Fruit fly (Drosophila melanogaster): ENCODE measurements around the gene z.

Gene z

DNA sequence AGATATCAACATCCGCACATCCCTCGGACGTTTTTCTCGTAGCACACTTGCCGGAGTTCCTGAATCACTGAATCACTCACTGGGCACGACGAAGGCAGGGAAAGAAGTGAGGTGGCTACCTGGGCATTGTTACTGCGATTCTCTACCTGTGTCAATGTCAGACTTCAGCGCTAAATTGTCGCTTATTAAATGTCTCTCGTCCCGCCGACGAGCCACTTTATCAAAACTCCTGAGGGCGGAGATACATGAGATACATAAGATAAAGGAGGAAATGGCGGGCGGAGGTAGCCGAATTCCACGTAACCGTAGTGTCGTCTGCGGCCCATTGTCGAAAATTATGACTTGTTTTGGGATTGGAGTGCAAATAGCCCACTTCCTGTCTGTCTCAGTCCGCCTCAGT lies 18.1 kb downstream of the z start (continued):
- TF ChIP-seq CG18764 (GFP tag; optimal IDR thresholded peaks at IDR 0.05) = no peak
- TF ChIP-seq vfl (GFP tag; optimal IDR thresholded peaks at IDR 0.05) = no peak
- no peak for TF ChIP-seq CG13424 (tag; optimal IDR thresholded peaks at IDR 0.05)
- TF ChIP-seq Ptx1 (GFP tag; IDR thresholded peaks at IDR 0.05) = no peak
- TF ChIP-seq CG2712 (tag; optimal IDR thresholded peaks at IDR 0.05) = no peak
- no peak for TF ChIP-seq CG32772 (GFP tag; IDR thresholded peaks at IDR 0.05)
- no peak for TF ChIP-seq NC2β (GFP tag; optimal IDR thresholded peaks at IDR 0.05)
- no peak for TF ChIP-seq Optix (GFP tag; IDR thresholded peaks at IDR 0.05)
- TF ChIP-seq schlank (tag; optimal IDR thresholded peaks at IDR 0.05) = no peak
- peak in 1 of 2 experiments; percentile 25 for TF ChIP-seq tll (GFP tag; optimal IDR thresholded peaks at IDR 0.05)
- peak; percentile 17 for TF ChIP-seq pros (GFP tag; optimal IDR thresholded peaks at IDR 0.05)
- no peak for TF ChIP-seq CG11504 (tag; optimal IDR thresholded peaks at IDR 0.05)
- no peak for TF ChIP-seq Gsc (GFP tag; IDR thresholded peaks at IDR 0.05)
- no peak for TF ChIP-seq mirr (GFP tag; optimal IDR thresholded peaks at IDR 0.05)
- no peak for TF ChIP-seq H15 (GFP tag; IDR thresholded peaks at IDR 0.05)
- no peak for TF ChIP-seq CG14860 (GFP tag; IDR thresholded peaks at IDR 0.05; ENCODE audit: partially characterized antibody)
- TF ChIP-seq pfk (GFP tag; optimal IDR thresholded peaks at IDR 0.05) = no peak
- no peak for TF ChIP-seq B-H2 (GFP tag; optimal IDR thresholded peaks at IDR 0.05)
- no peak for TF ChIP-seq dan (GFP tag; IDR thresholded peaks at IDR 0.05)
- TF ChIP-seq CG1792 (GFP tag; optimal IDR thresholded peaks at IDR 0.05) = no peak
- TF ChIP-seq kni (GFP tag; optimal IDR thresholded peaks at IDR 0.05) = peak; percentile 54
- TF ChIP-seq CG12071 (GFP tag; optimal IDR thresholded peaks at IDR 0.05) = no peak
- TF ChIP-seq pita (GFP tag; optimal IDR thresholded peaks at IDR 0.05) = no peak
- TF ChIP-seq CG11723 (GFP tag; optimal IDR thresholded peaks at IDR 0.05) = no peak
- TF ChIP-seq D (optimal IDR thresholded peaks at IDR 0.05) = peak; percentile 83
- no peak for TF ChIP-seq D (GFP tag; optimal IDR thresholded peaks at IDR 0.05)
- no peak for TF ChIP-seq CrebB (tag; optimal IDR thresholded peaks at IDR 0.05)
- TF ChIP-seq CG15269 (tag; optimal IDR thresholded peaks at IDR 0.05) = no peak
- no peak for TF ChIP-seq CG13624 (GFP tag; optimal IDR thresholded peaks at IDR 0.05)
- no peak for TF ChIP-seq sim (GFP tag; IDR thresholded peaks at IDR 0.05)
- no peak for TF ChIP-seq CG10565 (GFP tag; optimal IDR thresholded peaks at IDR 0.05)
- no peak for TF ChIP-seq CG4424 (GFP tag; optimal IDR thresholded peaks at IDR 0.05)
- TF ChIP-seq CG13894 (tag; optimal IDR thresholded peaks at IDR 0.05) = no peak
- TF ChIP-seq CG6272 (GFP tag; IDR thresholded peaks at IDR 0.05) = no peak
- TF ChIP-seq gro (GFP tag; optimal IDR thresholded peaks at IDR 0.05) = no peak
- TF ChIP-seq CG3847 (GFP tag; IDR thresholded peaks at IDR 0.05) = no peak
- TF ChIP-seq CG7372 (GFP tag; IDR thresholded peaks at IDR 0.05) = no peak
- no peak for TF ChIP-seq sd (tag; optimal IDR thresholded peaks at IDR 0.05)
- TF ChIP-seq CG15479 (GFP tag; optimal IDR thresholded peaks at IDR 0.05) = no peak
- no peak for TF ChIP-seq MTF-1 (GFP tag; optimal IDR thresholded peaks at IDR 0.05; ENCODE audit: borderline replicate concordance)
- no peak for TF ChIP-seq mld (GFP tag; IDR thresholded peaks at IDR 0.05; ENCODE audit: partially characterized antibody)

DNA sequence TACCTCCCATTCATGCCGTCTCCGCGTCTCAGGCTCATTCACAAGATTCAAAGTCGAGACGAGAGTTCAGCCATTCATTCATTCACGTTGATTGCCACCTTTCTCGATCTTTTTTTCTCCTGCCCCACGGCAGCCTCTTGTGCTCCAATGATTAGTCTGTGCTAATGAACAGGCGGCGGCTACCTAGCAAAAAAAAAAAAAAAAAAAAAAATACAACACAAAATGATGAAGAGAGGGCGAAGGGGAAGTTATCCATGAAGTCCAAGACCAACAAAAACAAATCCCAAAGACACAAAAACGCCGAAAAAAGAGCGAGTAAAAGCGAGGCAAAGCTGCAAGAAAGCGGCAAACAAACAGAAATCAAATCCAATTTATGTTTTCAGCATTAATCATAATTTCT lies 19.4 kb downstream of the z start:
- peak; percentile 56; the same call in 1 of the 2 replicates for TF ChIP-seq Awh (GFP tag; IDR thresholded peaks at IDR 0.05)
- TF ChIP-seq grn (GFP tag; optimal IDR thresholded peaks at IDR 0.05) = no peak
- TF ChIP-seq CG10209 (GFP tag; optimal IDR thresholded peaks at IDR 0.05) = no peak
- no peak for TF ChIP-seq CG4360 (GFP tag; IDR thresholded peaks at IDR 0.05)
- TF ChIP-seq bcd (GFP tag; optimal IDR thresholded peaks at IDR 0.05) = no peak
- TF ChIP-seq Chrac-16 (GFP tag; optimal IDR thresholded peaks at IDR 0.05) = no peak
- peak; percentile 60 for TF ChIP-seq sqz (GFP tag; optimal IDR thresholded peaks at IDR 0.05)
- no peak for TF ChIP-seq crc (GFP tag; optimal IDR thresholded peaks at IDR 0.05)
- no peak for TF ChIP-seq CG4820 (GFP tag; optimal IDR thresholded peaks at IDR 0.05)
- no peak for TF ChIP-seq CG12942 (GFP tag; optimal IDR thresholded peaks at IDR 0.05)
- no peak for TF ChIP-seq Aef1 (GFP tag; IDR thresholded peaks at IDR 0.05)
- 0 out of 2 replicates have a peak, but pooled peaks have one; percentile 5 for TF ChIP-seq crol (GFP tag; IDR thresholded peaks at IDR 0.05)
- TF ChIP-seq pfk (GFP tag; optimal IDR thresholded peaks at IDR 0.05) = no peak
- no peak for TF ChIP-seq CG6654 (GFP tag; optimal IDR thresholded peaks at IDR 0.05)
- no peak for TF ChIP-seq bowl (GFP tag; IDR thresholded peaks at IDR 0.05)
